Worm (Caenorhabditis elegans) whole organism, late embryonic: ENCODE measurements around the gene npr-37.

Source experiments
- K09A11.1 ChIP-seq: sonication (generic microtip); optimal IDR thresholded peaks from 2 replicates; lab custom pipeline; 2017; ENCODE audit warnings: antibody characterized with exemption, mild to moderate bottlenecking, missing genetic modification characterization, missing compliant biosample characterization; ENCODE audit not compliant: insufficient read depth
- ahr-1 ChIP-seq: sonication (generic microtip); optimal IDR thresholded peaks from 2 replicates; lab custom pipeline; 2016; ENCODE audit warnings: missing genetic modification characterization, missing compliant biosample characterization
- ceh-9 ChIP-seq: sonication (generic microtip); optimal IDR thresholded peaks from 2 replicates; lab custom pipeline; 2016; ENCODE audit warnings: mild to moderate bottlenecking, missing genetic modification characterization, inconsistent platforms, missing compliant biosample characterization
- elt-4 ChIP-seq: sonication (generic microtip); optimal IDR thresholded peaks from 2 replicates; lab custom pipeline; 2016; ENCODE audit warnings: missing genetic modification characterization, missing compliant biosample characterization
- fkh-10 ChIP-seq: fragments of 150-350 bp; optimal IDR thresholded peaks from 2 replicates; lab custom pipeline; 2014; ENCODE audit warnings: missing biosample characterization, missing genetic modification reagents, missing genetic modification characterization
- pqm-1 ChIP-seq: sonication (generic microtip); optimal IDR thresholded peaks from 2 replicates; lab custom pipeline; 2016; ENCODE audit warnings: missing genetic modification characterization, missing compliant biosample characterization
- tbx-2 ChIP-seq: sonication (generic microtip); optimal IDR thresholded peaks from 2 replicates; lab custom pipeline; 2016; ENCODE audit warnings: missing genetic modification characterization, missing compliant biosample characterization
- unc-3 ChIP-seq, 2 experiments: fragments of 200-800 bp in 1 of 2; sonication (Bioruptor generic) in 1 of 2; sonication (generic microtip) in 1 of 2; conservative IDR thresholded peaks in 1 of 2; optimal IDR thresholded peaks in 1 of 2; 2 replicates each; pipeline versions ENCODE4 v1.3.6 to Lab custom; 2016 to 2022; ENCODE audit warnings: missing compliant biosample characterization in 2 of 2, missing genetic modification characterization in 2 of 2, missing genetic modification reagents in 1 of 2
- unc-55 ChIP-seq: sonication (generic microtip); optimal IDR thresholded peaks from 2 replicates; lab custom pipeline; 2017; ENCODE audit warnings: missing biosample characterization, missing genetic modification reagents, missing genetic modification characterization
- zip-5 ChIP-seq: sonication (generic microtip); optimal IDR thresholded peaks from 2 replicates; lab custom pipeline; 2016; ENCODE audit warnings: missing genetic modification characterization, missing compliant biosample characterization

DNA sequence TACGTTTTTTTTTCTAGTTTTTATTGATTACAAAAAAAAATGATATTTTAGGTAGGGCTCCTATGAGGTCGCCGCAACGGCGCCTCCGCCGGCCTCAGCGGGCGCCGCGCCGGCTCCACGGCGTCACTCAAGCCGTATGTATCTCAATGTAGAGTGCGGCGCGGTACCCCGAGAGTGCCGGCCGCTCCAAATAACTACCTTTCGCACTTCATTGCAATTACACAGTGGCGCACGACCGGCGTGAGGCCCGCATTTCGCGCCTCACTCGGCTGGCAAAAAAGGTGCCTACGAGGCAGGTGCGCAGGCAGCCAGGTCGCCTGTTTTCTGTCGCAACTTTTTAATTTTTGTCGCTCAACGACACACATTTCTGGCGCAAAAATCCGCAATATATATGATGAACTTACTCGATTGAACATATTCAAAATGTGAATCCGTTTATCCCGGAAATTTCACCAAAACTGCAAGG, 20.3 kb downstream of the npr-37 start, which contains the start of gene M04G7.2:
- no peak for TF ChIP-seq zip-5 (tag; lab: Kevin White, UChicago)
- no peak for TF ChIP-seq tbx-2 (tag; lab: Kevin White, UChicago)
- no peak for TF ChIP-seq elt-4 (tag; lab: Kevin White, UChicago)
- TF ChIP-seq unc-3 (GFP tag; conservative IDR thresholded peaks at IDR 0.05; lab: Robert Waterston, UW): no peak
- TF ChIP-seq unc-3 (tag; optimal IDR thresholded peaks at IDR 0.05; lab: Kevin White, UChicago): no peak
- no peak for TF ChIP-seq K09A11.1
- TF ChIP-seq ahr-1 (tag; lab: Kevin White, UChicago): no peak
- TF ChIP-seq unc-55 (GFP tag; lab: Kevin White, UChicago): no peak
- TF ChIP-seq fkh-10 (GFP tag; lab: Kevin White, UChicago): no peak
- TF ChIP-seq pqm-1 (tag; lab: Kevin White, UChicago): no peak
- no peak for TF ChIP-seq ceh-9 (tag; lab: Kevin White, UChicago)
